Fruit fly (Drosophila melanogaster): ENCODE data around the gene slp2.

The slp2 gene

dm6 chr2L:3882172-3882571 is 45.5 kb downstream of the slp2 start (continued):
- no peak for TF ChIP-seq kah (GFP tag; optimal IDR thresholded peaks at IDR 0.05)
- peak; percentile 66 for TF ChIP-seq Sox102F (GFP tag; optimal IDR thresholded peaks at IDR 0.05)
- peak; percentile 56; the same call in 1 of the 2 replicates for TF ChIP-seq CG17328 (GFP tag; IDR thresholded peaks at IDR 0.05)
- TF ChIP-seq Dp (GFP tag; optimal IDR thresholded peaks at IDR 0.05) = no peak
- peak; percentile 70; the same call in 2 of the 3 replicates for TF ChIP-seq ci (GFP tag; IDR thresholded peaks at IDR 0.05)
- no peak for TF ChIP-seq aop (GFP tag; IDR thresholded peaks at IDR 0.05)
- TF ChIP-seq CG2120 (GFP tag; optimal IDR thresholded peaks at IDR 0.05) = peak; percentile 53
- peak; percentile 58 for TF ChIP-seq vvl (GFP tag; IDR thresholded peaks at IDR 0.05)
- TF ChIP-seq CG12219 (GFP tag; optimal IDR thresholded peaks at IDR 0.05) = no peak
- TF ChIP-seq CG1603 (tag; optimal IDR thresholded peaks at IDR 0.05) = peak; percentile 43
- TF ChIP-seq Gsc (GFP tag; IDR thresholded peaks at IDR 0.05) = no peak
- TF ChIP-seq seq (GFP tag; IDR thresholded peaks at IDR 0.05) = no peak
- no peak for TF ChIP-seq pnt (GFP tag; optimal IDR thresholded peaks at IDR 0.05)
- TF ChIP-seq gfzf (GFP tag; optimal IDR thresholded peaks at IDR 0.05) = no peak
- TF ChIP-seq CG34224 (GFP tag; IDR thresholded peaks at IDR 0.05; ENCODE audit: partially characterized antibody) = no peak
- TF ChIP-seq Doc2 (GFP tag; IDR thresholded peaks at IDR 0.05) = no peak
- TF ChIP-seq ham (GFP tag; IDR thresholded peaks at IDR 0.05) = no peak
- no peak for TF ChIP-seq CG32767 (GFP tag; IDR thresholded peaks at IDR 0.05)
- no peak for TF ChIP-seq Taf1 (GFP tag; IDR thresholded peaks at IDR 0.05)
- peak; percentile 52 for TF ChIP-seq CG17385 (GFP tag; optimal IDR thresholded peaks at IDR 0.05)
- peak; percentile 51 for TF ChIP-seq PHDP (tag; optimal IDR thresholded peaks at IDR 0.05)
- TF ChIP-seq tup (GFP tag; optimal IDR thresholded peaks at IDR 0.05) = no peak
- TF ChIP-seq prd (optimal IDR thresholded peaks at IDR 0.05) = no peak
- peak; percentile 57 for TF ChIP-seq prd (GFP tag; IDR thresholded peaks at IDR 0.05)
- no peak for TF ChIP-seq gcm (GFP tag; optimal IDR thresholded peaks at IDR 0.05)
- TF ChIP-seq HHEX (GFP tag; optimal IDR thresholded peaks at IDR 0.05) = no peak
- TF ChIP-seq CG13296 (GFP tag; optimal IDR thresholded peaks at IDR 0.05) = no peak
- peak; percentile 35 for TF ChIP-seq CG8388 (GFP tag; optimal IDR thresholded peaks at IDR 0.05)
- no peak for TF ChIP-seq emc (GFP tag; optimal IDR thresholded peaks at IDR 0.05)
- TF ChIP-seq usp (GFP tag; optimal IDR thresholded peaks at IDR 0.05) = no peak
- no peak for TF ChIP-seq Max (GFP tag; optimal IDR thresholded peaks at IDR 0.05)
- no peak for TF ChIP-seq Awh (GFP tag; IDR thresholded peaks at IDR 0.05)
- no peak for TF ChIP-seq Stat92E (GFP tag; optimal IDR thresholded peaks at IDR 0.05)
- TF ChIP-seq Oli (tag; optimal IDR thresholded peaks at IDR 0.05) = peak; percentile 18
- TF ChIP-seq CG2199 (GFP tag; IDR thresholded peaks at IDR 0.05) = no peak
- no peak for TF ChIP-seq CG9932 (GFP tag; IDR thresholded peaks at IDR 0.05)
- TF ChIP-seq Usf (GFP tag; optimal IDR thresholded peaks at IDR 0.05) = no peak
- peak; percentile 75 for TF ChIP-seq Drgx (GFP tag; IDR thresholded peaks at IDR 0.05)
- TF ChIP-seq CG18764 (GFP tag; optimal IDR thresholded peaks at IDR 0.05) = no peak
- TF ChIP-seq D19A (tag; optimal IDR thresholded peaks at IDR 0.05) = no peak
- TF ChIP-seq CG12104 (GFP tag; optimal IDR thresholded peaks at IDR 0.05) = no peak
- TF ChIP-seq CG3847 (GFP tag; IDR thresholded peaks at IDR 0.05) = 0 out of 2 replicates have a peak, but pooled peaks have one; percentile 32
- no peak; the same call in 1 of the 2 replicates for TF ChIP-seq Ravus (GFP tag; IDR thresholded peaks at IDR 0.05)
- no peak for TF ChIP-seq CG5953 (GFP tag; IDR thresholded peaks at IDR 0.05)
- no peak for TF ChIP-seq disco-r (GFP tag; optimal IDR thresholded peaks at IDR 0.05)
- TF ChIP-seq ken (GFP tag; IDR thresholded peaks at IDR 0.05) = no peak
- TF ChIP-seq stc (GFP tag; IDR thresholded peaks at IDR 0.05) = peak; percentile 42; the same call in 1 of the 2 replicates
- TF ChIP-seq Camta (GFP tag; optimal IDR thresholded peaks at IDR 0.05) = no peak
- TF ChIP-seq yki (optimal IDR thresholded peaks at IDR 0.05) = no peak
- TF ChIP-seq nerfin-1 (tag; optimal IDR thresholded peaks at IDR 0.05) = no peak
- no peak for TF ChIP-seq wek (GFP tag; optimal IDR thresholded peaks at IDR 0.05)
- TF ChIP-seq CG3726 (GFP tag; IDR thresholded peaks at IDR 0.05) = 0 out of 3 replicates have a peak, but pooled peaks have one; percentile 26
- TF ChIP-seq CG6765 (GFP tag; optimal IDR thresholded peaks at IDR 0.05) = no peak
